Worm (Caenorhabditis elegans): Measurements from ENCODE around the gene rnp-4.

ce11 chrIII:4391319-4391718 is 14.8 kb upstream of the rnp-4 start:
- no peak for TF ChIP-seq ztf-4 (tag; optimal IDR thresholded peaks at IDR 0.05)
- no peak for TF ChIP-seq mdl-1 (tag; optimal IDR thresholded peaks at IDR 0.05)
- TF ChIP-seq nhr-76 (tag; optimal IDR thresholded peaks at IDR 0.05) = no peak
- TF ChIP-seq nhr-23 (tag; optimal IDR thresholded peaks at IDR 0.05) = no peak
- no peak for TF ChIP-seq aly-2 (tag; optimal IDR thresholded peaks at IDR 0.05)
- no peak for TF ChIP-seq skn-1 (tag; optimal IDR thresholded peaks at IDR 0.05)
- no peak for TF ChIP-seq elt-1 (tag; optimal IDR thresholded peaks at IDR 0.05)
- no peak for TF ChIP-seq unc-39 (tag; optimal IDR thresholded peaks at IDR 0.05)
- TF ChIP-seq tbx-2 (tag; optimal IDR thresholded peaks at IDR 0.05) = no peak
- TF ChIP-seq snpc-4 (tag; optimal IDR thresholded peaks at IDR 0.05) = no peak

Data from whole organism, L3 larva.